Worm (Caenorhabditis elegans) whole organism, late embryonic: ENCODE data around the gene idpc-1.

Experiments
- C08G9.2 ChIP-seq: sonication (generic microtip); optimal IDR thresholded peaks from 2 replicates; lab custom pipeline; 2016; ENCODE audit warnings: mild to moderate bottlenecking, missing genetic modification characterization, moderate library complexity, missing compliant biosample characterization
- T23F11.4 ChIP-seq: fragments of 200-800 bp; sonication (Bioruptor generic); optimal IDR thresholded peaks from 2 replicates; lab custom pipeline; 2018; ENCODE audit warnings: mild to moderate bottlenecking, missing genetic modification characterization, missing compliant biosample characterization
- ahr-1 ChIP-seq: sonication (generic microtip); optimal IDR thresholded peaks from 2 replicates; lab custom pipeline; 2016; ENCODE audit warnings: missing genetic modification characterization, missing compliant biosample characterization
- ceh-18 ChIP-seq: sonication (generic microtip); optimal IDR thresholded peaks from 2 replicates; lab custom pipeline; 2016; ENCODE audit warnings: missing genetic modification characterization, missing compliant biosample characterization
- ceh-2 ChIP-seq: sonication (generic microtip); optimal IDR thresholded peaks from 2 replicates; lab custom pipeline; 2016; ENCODE audit warnings: missing genotype, missing genetic modification characterization, missing compliant biosample characterization
- ceh-22 ChIP-seq: sonication (generic microtip); optimal IDR thresholded peaks from 2 replicates; lab custom pipeline; 2017; ENCODE audit warnings: missing biosample characterization, missing genetic modification characterization
- ceh-31 ChIP-seq: sonication (generic microtip); optimal IDR thresholded peaks from 2 replicates; lab custom pipeline; 2016; ENCODE audit warnings: missing genetic modification characterization, missing compliant biosample characterization
- ceh-34 ChIP-seq: sonication (generic microtip); optimal IDR thresholded peaks from 2 replicates; lab custom pipeline; 2016; ENCODE audit warnings: mild to moderate bottlenecking, missing genetic modification characterization, missing compliant biosample characterization
- ceh-45 ChIP-seq: fragments of 200-800 bp; sonication (Bioruptor generic); IDR thresholded peaks from 2 replicates; pipeline ENCODE4 v1.3.6; 2022; ENCODE audit warnings: missing genetic modification reagents, missing genetic modification characterization, missing compliant biosample characterization
- ceh-48 ChIP-seq: sonication (generic microtip); optimal IDR thresholded peaks from 2 replicates; lab custom pipeline; 2016; ENCODE audit warnings: missing genetic modification characterization, inconsistent platforms, missing compliant biosample characterization
- ceh-6 ChIP-seq: fragments of 200-800 bp; sonication (Bioruptor generic); optimal IDR thresholded peaks from 2 replicates; lab custom pipeline; 2018; ENCODE audit warnings: mild to moderate bottlenecking, missing genetic modification characterization, missing compliant biosample characterization
- elt-2 ChIP-seq: sonication (generic microtip); optimal IDR thresholded peaks from 2 replicates; lab custom pipeline; 2016; ENCODE audit warnings: missing genetic modification reagents, missing genetic modification characterization, missing compliant biosample characterization
- eyg-1 ChIP-seq: sonication (generic microtip); optimal IDR thresholded peaks from 2 replicates; lab custom pipeline; 2016; ENCODE audit warnings: missing genotype, missing genetic modification characterization, missing compliant biosample characterization
- hlh-30 ChIP-seq: sonication (generic microtip); optimal IDR thresholded peaks from 2 replicates; lab custom pipeline; 2017; ENCODE audit warnings: antibody characterized with exemption, missing genetic modification characterization, missing compliant biosample characterization; ENCODE audit not compliant: insufficient read depth
- hlh-6 ChIP-seq: sonication (generic microtip); optimal IDR thresholded peaks from 2 replicates; lab custom pipeline; 2016; ENCODE audit warnings: missing genotype, missing genetic modification characterization, missing compliant biosample characterization
- hlh-8 ChIP-seq: sonication (generic microtip); optimal IDR thresholded peaks from 2 replicates; lab custom pipeline; 2016; ENCODE audit warnings: missing genotype, missing genetic modification characterization, missing compliant biosample characterization
- lim-6 ChIP-seq: sonication (generic microtip); optimal IDR thresholded peaks from 2 replicates; lab custom pipeline; 2016; ENCODE audit warnings: missing genetic modification characterization, missing compliant biosample characterization
- nfya-1 ChIP-seq: sonication (generic microtip); optimal IDR thresholded peaks from 2 replicates; lab custom pipeline; 2017; ENCODE audit warnings: missing genetic modification characterization, mild to moderate bottlenecking, missing compliant biosample characterization, antibody characterized with exemption, moderate library complexity
- odd-2 ChIP-seq: sonication (generic microtip); optimal IDR thresholded peaks from 2 replicates; lab custom pipeline; 2017; ENCODE audit warnings: antibody characterized with exemption, mild to moderate bottlenecking, missing genetic modification characterization, missing compliant biosample characterization
- pag-3 ChIP-seq: sonication (generic microtip); optimal IDR thresholded peaks from 2 replicates; lab custom pipeline; 2016; ENCODE audit warnings: missing compliant biosample characterization, missing genetic modification characterization, borderline replicate concordance
- pat-9 ChIP-seq: fragments of 200-800 bp; sonication (Bioruptor generic); optimal IDR thresholded peaks from 2 replicates; lab custom pipeline; 2018; ENCODE audit warnings: mild to moderate bottlenecking, missing genetic modification characterization, moderate library complexity, missing compliant biosample characterization
- pax-1 ChIP-seq: fragments of 150-350 bp; optimal IDR thresholded peaks from 2 replicates; lab custom pipeline; 2014; ENCODE audit warnings: missing biosample characterization, missing genetic modification characterization
- pha-2 ChIP-seq: sonication (generic microtip); optimal IDR thresholded peaks from 2 replicates; lab custom pipeline; 2017; ENCODE audit warnings: mild to moderate bottlenecking, missing genetic modification characterization, missing compliant biosample characterization
- pqm-1 ChIP-seq: sonication (generic microtip); optimal IDR thresholded peaks from 2 replicates; lab custom pipeline; 2016; ENCODE audit warnings: missing genetic modification characterization, missing compliant biosample characterization
- ref-2 ChIP-seq: sonication (generic microtip); optimal IDR thresholded peaks from 2 replicates; lab custom pipeline; 2016; ENCODE audit warnings: missing genetic modification characterization, missing compliant biosample characterization
- syd-9 ChIP-seq: sonication (generic microtip); optimal IDR thresholded peaks from 2 replicates; lab custom pipeline; 2016; ENCODE audit warnings: mild to moderate bottlenecking, missing genetic modification characterization, moderate library complexity, missing compliant biosample characterization
- tbx-2 ChIP-seq: sonication (generic microtip); optimal IDR thresholded peaks from 2 replicates; lab custom pipeline; 2016; ENCODE audit warnings: missing genetic modification characterization, missing compliant biosample characterization
- ttx-3 ChIP-seq: sonication (generic microtip); optimal IDR thresholded peaks from 2 replicates; lab custom pipeline; 2016; ENCODE audit warnings: missing genetic modification reagents, missing genetic modification characterization, missing compliant biosample characterization
- unc-3 ChIP-seq, 2 experiments: fragments of 200-800 bp in 1 of 2; sonication (Bioruptor generic) in 1 of 2; sonication (generic microtip) in 1 of 2; conservative IDR thresholded peaks in 1 of 2; optimal IDR thresholded peaks in 1 of 2; 2 replicates each; pipeline versions ENCODE4 v1.3.6 to Lab custom; 2016 to 2022; ENCODE audit warnings: missing compliant biosample characterization in 2 of 2, missing genetic modification characterization in 2 of 2, missing genetic modification reagents in 1 of 2
- unc-42 ChIP-seq: sonication (generic microtip); optimal IDR thresholded peaks from 2 replicates; lab custom pipeline; 2016; ENCODE audit warnings: missing genotype, missing genetic modification characterization, missing compliant biosample characterization

The idpc-1 gene

ce11 chrIII:11462332-11462731 is 35.3 kb downstream of the idpc-1 start:
- TF ChIP-seq pat-9 (tag; lab: Kevin White, UChicago) (no peak), ceh-22 (tag; lab: Kevin White, UChicago) (no peak), unc-3 (GFP tag; conservative IDR thresholded peaks at IDR 0.05; lab: Robert Waterston, UW) (no peak), unc-3 (tag; optimal IDR thresholded peaks at IDR 0.05; lab: Kevin White, UChicago) (no peak), ceh-6 (GFP tag; lab: Kevin White, UChicago) (no peak), pha-2 (tag; lab: Kevin White, UChicago) (no peak), ref-2 (tag; lab: Kevin White, UChicago) (no peak), syd-9 (tag; lab: Kevin White, UChicago) (no peak), pqm-1 (tag; lab: Kevin White, UChicago) (no peak), pax-1 (no peak), lim-6 (tag; lab: Kevin White, UChicago) (no peak), eyg-1 (tag; lab: Kevin White, UChicago) (no peak), ceh-34 (tag; lab: Kevin White, UChicago) (no peak), ttx-3 (no peak), odd-2 (no peak), ceh-48 (no peak), ahr-1 (tag; lab: Kevin White, UChicago) (no peak)

ce11 chrIII:11463726-11464125 is 36.7 kb downstream of the idpc-1 start:
- TF ChIP-seq elt-2 (peak; percentile 6), lim-6 (tag; lab: Kevin White, UChicago) (no peak), ceh-45 (GFP tag; lab: Robert Waterston, UW) (no peak), ref-2 (tag; lab: Kevin White, UChicago) (peak; percentile 52), hlh-8 (no peak), pag-3 (tag; lab: Kevin White, UChicago) (no peak), hlh-30 (no peak)

- peak; percentile 93 for TF ChIP-seq elt-2
- TF ChIP-seq unc-42 (tag; lab: Kevin White, UChicago): no peak
- TF ChIP-seq ref-2 (tag; lab: Kevin White, UChicago): peak; percentile 27
These were observed 38.5 kb downstream of the idpc-1 start for ce11 chrIII:11465394-11465948.

ce11 chrIII:11466420-11467188 is 39.6 kb downstream of the idpc-1 start:
- peak; percentile 3 for TF ChIP-seq C08G9.2 (tag; lab: Kevin White, UChicago)
- TF ChIP-seq pat-9 (tag; lab: Kevin White, UChicago): no peak
- TF ChIP-seq tbx-2 (tag; lab: Kevin White, UChicago): peak; percentile 50
- peak; percentile 57 for TF ChIP-seq ceh-34 (tag; lab: Kevin White, UChicago)
- no peak for TF ChIP-seq elt-2
- TF ChIP-seq ceh-48: peak; percentile 64
- TF ChIP-seq ceh-18 (tag; lab: Kevin White, UChicago): no peak
- TF ChIP-seq ceh-2: no peak
- TF ChIP-seq odd-2: no peak
- peak; percentile 75 for TF ChIP-seq hlh-30
- TF ChIP-seq ref-2 (tag; lab: Kevin White, UChicago): peak; percentile 26
- peak; percentile 49 for TF ChIP-seq hlh-6 (tag; lab: Kevin White, UChicago)
- no peak for TF ChIP-seq T23F11.4
- peak; percentile 34 for TF ChIP-seq ceh-31 (tag; lab: Kevin White, UChicago)
- TF ChIP-seq nfya-1 (tag; lab: Kevin White, UChicago): peak; percentile 52
